Fruit fly (Drosophila melanogaster) whole organism, embryonic: ENCODE measurements around the gene Lcp65Ae.

Experiments used
- Abd-B ChIP-seq: fragments of 200-800 bp; sonication (Bioruptor generic); optimal IDR thresholded peaks from 2 replicates; lab custom pipeline; 2018; ENCODE audit warnings: missing biosample characterization, mild to moderate bottlenecking, missing genetic modification characterization, moderate library complexity
- Aef1 ChIP-seq: fragments of 200-800 bp; sonication (Bioruptor generic); IDR thresholded peaks from 3 replicates; pipeline ENCODE4 v1.3.6; 2022; ENCODE audit warnings: missing biosample characterization, missing genetic modification characterization
- Atf3 ChIP-seq: fragments of 200-800 bp; sonication (Bioruptor generic); optimal IDR thresholded peaks from 3 replicates; lab custom pipeline; 2016; ENCODE audit warnings: missing biosample characterization, missing genetic modification characterization
- BEAF-32 ChIP-seq: fragments of 200-800 bp; sonication (Bioruptor generic); optimal IDR thresholded peaks from 3 replicates; lab custom pipeline; 2017; ENCODE audit warnings: missing biosample characterization, missing genetic modification characterization, mild to moderate bottlenecking, moderate library complexity, missing genetic modification reagents
- Blimp-1 ChIP-seq: fragments of 200-800 bp; sonication (Bioruptor generic); optimal IDR thresholded peaks from 3 replicates; lab custom pipeline; 2018; ENCODE audit warnings: missing biosample characterization, missing genetic modification characterization, mild to moderate bottlenecking, moderate library complexity, missing genetic modification reagents
- CG10209 ChIP-seq: fragments of 200-800 bp; sonication (Bioruptor generic); optimal IDR thresholded peaks from 3 replicates; lab custom pipeline; 2017; ENCODE audit warnings: missing biosample characterization, mild to moderate bottlenecking, missing genetic modification characterization, missing genetic modification reagents
- CG10543 ChIP-seq: fragments of 200-800 bp; sonication (Bioruptor generic); optimal IDR thresholded peaks from 3 replicates; lab custom pipeline; 2017; ENCODE audit warnings: missing biosample characterization, mild to moderate bottlenecking, missing genetic modification characterization, moderate library complexity
- CG10979 ChIP-seq: fragments of 200-800 bp; sonication (Bioruptor generic); optimal IDR thresholded peaks from 2 replicates; lab custom pipeline; 2018; ENCODE audit warnings: missing biosample characterization, mild to moderate bottlenecking, missing genetic modification characterization, moderate library complexity
- CG11560 ChIP-seq: fragments of 200-800 bp; sonication (Bioruptor generic); IDR thresholded peaks from 3 replicates; pipeline ENCODE4 v1.3.6; 2022; ENCODE audit warnings: missing biosample characterization, missing genetic modification characterization
- CG11695 ChIP-seq: fragments of 200-800 bp; sonication (Bioruptor generic); IDR thresholded peaks from 3 replicates; pipeline ENCODE4 v1.3.6; 2022; ENCODE audit warnings: missing biosample characterization, missing genetic modification characterization
- CG11723 ChIP-seq: fragments of 200-800 bp; sonication (Bioruptor generic); optimal IDR thresholded peaks from 2 replicates; lab custom pipeline; 2017; ENCODE audit warnings: missing biosample characterization, mild to moderate bottlenecking, missing genetic modification characterization
- CG12391 ChIP-seq: fragments of 200-800 bp; sonication (Bioruptor generic); optimal IDR thresholded peaks from 3 replicates; lab custom pipeline; 2018; ENCODE audit warnings: missing biosample characterization, mild to moderate bottlenecking, missing genetic modification characterization, moderate library complexity
- CG12769 ChIP-seq: fragments of 200-800 bp; sonication (Bioruptor generic); optimal IDR thresholded peaks from 2 replicates; lab custom pipeline; 2019; ENCODE audit warnings: missing biosample characterization, mild to moderate bottlenecking, missing genetic modification characterization, moderate library complexity
- CG13296 ChIP-seq: fragments of 200-800 bp; sonication (Bioruptor generic); optimal IDR thresholded peaks from 3 replicates; lab custom pipeline; 2018; ENCODE audit warnings: missing biosample characterization, mild to moderate bottlenecking, missing genetic modification characterization
- CG14441 ChIP-seq: fragments of 200-800 bp; sonication (Bioruptor generic); IDR thresholded peaks from 2 replicates; pipeline ENCODE4 v1.3.6; 2022; ENCODE audit warnings: missing biosample characterization, missing genetic modification characterization
- CG15011 ChIP-seq: fragments of 200-800 bp; sonication (Bioruptor generic); optimal IDR thresholded peaks from 3 replicates; lab custom pipeline; 2018; ENCODE audit warnings: missing biosample characterization, mild to moderate bottlenecking, missing genetic modification characterization
- CG16779 ChIP-seq: fragments of 200-800 bp; sonication (Bioruptor generic); IDR thresholded peaks from 2 replicates; pipeline ENCODE4 v1.3.6; 2022; ENCODE audit warnings: missing biosample characterization, missing genetic modification characterization
- CG2712 ChIP-seq: fragments of 200-800 bp; optimal IDR thresholded peaks from 3 replicates; lab custom pipeline; 2019; ENCODE audit warnings: missing biosample characterization, mild to moderate bottlenecking, missing genetic modification characterization, moderate library complexity
- CG2889 ChIP-seq: fragments of 200-800 bp; sonication (Bioruptor generic); IDR thresholded peaks from 3 replicates; pipeline ENCODE4 v1.3.6; 2022; ENCODE audit warnings: missing biosample characterization, missing genetic modification characterization
- CG30020 ChIP-seq: fragments of 200-800 bp; optimal IDR thresholded peaks from 2 replicates; lab custom pipeline; 2019; ENCODE audit warnings: missing biosample characterization, mild to moderate bottlenecking, missing genetic modification characterization, moderate library complexity
- CG30403 ChIP-seq: fragments of 200-800 bp; sonication (Bioruptor generic); optimal IDR thresholded peaks from 3 replicates; lab custom pipeline; 2016; ENCODE audit warnings: missing biosample characterization, missing genetic modification characterization
- CG3995 ChIP-seq: fragments of 200-800 bp; sonication (Bioruptor generic); optimal IDR thresholded peaks from 3 replicates; lab custom pipeline; 2016; ENCODE audit warnings: missing biosample characterization, missing genetic modification characterization
- CG43689 ChIP-seq: fragments of 200-800 bp; sonication (Bioruptor generic); IDR thresholded peaks from 2 replicates; pipeline ENCODE4 v1.3.6; 2022; ENCODE audit warnings: missing biosample characterization, missing genetic modification characterization
- CG6791 ChIP-seq: fragments of 200-800 bp; sonication (Bioruptor generic); IDR thresholded peaks from 3 replicates; pipeline ENCODE4 v1.3.6; 2022; ENCODE audit warnings: missing biosample characterization, missing genetic modification characterization; ENCODE audit not compliant: partially characterized antibody
- CG7556 ChIP-seq: fragments of 200-800 bp; sonication (Bioruptor generic); optimal IDR thresholded peaks from 2 replicates; lab custom pipeline; 2017; ENCODE audit warnings: missing biosample characterization, mild to moderate bottlenecking, missing genetic modification characterization
- CG8089 ChIP-seq: fragments of 200-800 bp; sonication (Bioruptor generic); optimal IDR thresholded peaks from 3 replicates; lab custom pipeline; 2016; ENCODE audit warnings: missing biosample characterization, missing genetic modification characterization
- CG8359 ChIP-seq: fragments of 200-800 bp; sonication (Bioruptor generic); optimal IDR thresholded peaks from 2 replicates; lab custom pipeline; 2017; ENCODE audit warnings: missing biosample characterization, mild to moderate bottlenecking, missing genetic modification characterization, borderline replicate concordance
- CG9817 ChIP-seq: fragments of 200-800 bp; sonication (Bioruptor generic); optimal IDR thresholded peaks from 2 replicates; lab custom pipeline; 2018; ENCODE audit warnings: missing biosample characterization, mild to moderate bottlenecking, missing genetic modification characterization, moderate library complexity
- CTCF ChIP-seq: fragments of 200-800 bp; sonication (Bioruptor generic); optimal IDR thresholded peaks from 2 replicates; lab custom pipeline; 2017; ENCODE audit warnings: missing biosample characterization, mild to moderate bottlenecking, missing genetic modification characterization, moderate library complexity
- Deaf1 ChIP-seq: fragments of 200-800 bp; optimal IDR thresholded peaks from 3 replicates; lab custom pipeline; 2019; ENCODE audit warnings: missing biosample characterization, mild to moderate bottlenecking, missing genetic modification characterization, moderate library complexity
- Dfd ChIP-seq, 2 experiments: fragments of >200 bp; optimal IDR thresholded peaks; 2 replicates each; lab custom pipeline; 2017; ENCODE audit warnings: missing biosample characterization in 2 of 2, missing genetic modification characterization in 2 of 2
- Hr51 ChIP-seq, 2 experiments: fragments of 200-800 bp; sonication (Bioruptor generic); optimal IDR thresholded peaks; 2 replicates in 1 of 2; 3 replicates in 1 of 2; lab custom pipeline; 2016 to 2018; ENCODE audit warnings: missing biosample characterization in 2 of 2, missing genetic modification characterization in 2 of 2, mild to moderate bottlenecking in 1 of 2, moderate library complexity in 1 of 2
- Mes4 ChIP-seq: fragments of 200-800 bp; sonication (Bioruptor generic); optimal IDR thresholded peaks from 2 replicates; lab custom pipeline; 2016; ENCODE audit warnings: missing biosample characterization, missing genetic modification characterization
- Sox102F ChIP-seq: fragments of 200-800 bp; sonication (Bioruptor generic); optimal IDR thresholded peaks from 2 replicates; lab custom pipeline; 2018; ENCODE audit warnings: missing biosample characterization, mild to moderate bottlenecking, missing genetic modification characterization, moderate library complexity
- abd-A ChIP-seq: fragments of 200-800 bp; sonication (Bioruptor generic); optimal IDR thresholded peaks from 3 replicates; lab custom pipeline; 2019; ENCODE audit warnings: missing biosample characterization, mild to moderate bottlenecking, missing genetic modification characterization, moderate library complexity
- aop ChIP-seq: fragments of 200-800 bp; sonication (Bioruptor generic); IDR thresholded peaks from 2 replicates; pipeline ENCODE4 v1.3.6; 2022; ENCODE audit warnings: missing biosample characterization, missing genetic modification characterization
- ase ChIP-seq: fragments of 200-800 bp; sonication (Bioruptor generic); IDR thresholded peaks from 3 replicates; pipeline ENCODE4 v1.3.6; 2022; ENCODE audit warnings: missing biosample characterization, missing genetic modification characterization
- dpn ChIP-seq, 2 experiments: fragments of 200-800 bp; sonication (Bioruptor generic); optimal IDR thresholded peaks; 3 replicates each; lab custom pipeline; 2016; ENCODE audit warnings: missing biosample characterization in 2 of 2, missing genetic modification characterization in 2 of 2
- gfzf ChIP-seq: fragments of 200-800 bp; sonication (Bioruptor generic); optimal IDR thresholded peaks from 2 replicates; lab custom pipeline; 2016; ENCODE audit warnings: missing biosample characterization, mild to moderate bottlenecking, missing genetic modification characterization, moderate library complexity
- mirr ChIP-seq: fragments of 200-800 bp; sonication (Bioruptor generic); optimal IDR thresholded peaks from 3 replicates; lab custom pipeline; 2018; ENCODE audit warnings: missing biosample characterization, mild to moderate bottlenecking, missing genetic modification characterization
- pros ChIP-seq: fragments of 200-800 bp; sonication (Bioruptor generic); optimal IDR thresholded peaks from 3 replicates; lab custom pipeline; 2019; ENCODE audit warnings: missing biosample characterization, mild to moderate bottlenecking, missing genetic modification characterization, moderate library complexity
- repo ChIP-seq: fragments of 200-800 bp; sonication (Bioruptor generic); optimal IDR thresholded peaks from 2 replicates; lab custom pipeline; 2016; ENCODE audit warnings: missing biosample characterization, missing genetic modification characterization
- salm ChIP-seq: fragments of 200-800 bp; sonication (Bioruptor generic); optimal IDR thresholded peaks from 2 replicates; lab custom pipeline; 2018; ENCODE audit warnings: missing biosample characterization, mild to moderate bottlenecking, missing genetic modification characterization
- sd ChIP-seq: fragments of 200-800 bp; sonication (Bioruptor generic); optimal IDR thresholded peaks from 3 replicates; lab custom pipeline; 2018; ENCODE audit warnings: missing biosample characterization, mild to moderate bottlenecking, missing genetic modification characterization, moderate library complexity
- seq ChIP-seq: fragments of 200-800 bp; sonication (Bioruptor generic); IDR thresholded peaks from 2 replicates; pipeline ENCODE4 v1.3.6; 2022; ENCODE audit warnings: missing biosample characterization, missing genetic modification characterization
- sqz ChIP-seq: fragments of 200-800 bp; sonication (Bioruptor generic); optimal IDR thresholded peaks from 3 replicates; lab custom pipeline; 2018; ENCODE audit warnings: missing biosample characterization, mild to moderate bottlenecking, missing genetic modification characterization
- unpg ChIP-seq: fragments of 200-800 bp; sonication (Bioruptor generic); optimal IDR thresholded peaks from 3 replicates; lab custom pipeline; 2018; ENCODE audit warnings: missing biosample characterization, mild to moderate bottlenecking, missing genetic modification characterization, moderate library complexity
- vvl ChIP-seq: fragments of 200-800 bp; sonication (Bioruptor generic); IDR thresholded peaks from 2 replicates; pipeline ENCODE4 v1.3.6; 2022; ENCODE audit warnings: missing biosample characterization, missing genetic modification characterization
- z ChIP-seq: fragments of 200-800 bp; sonication (Bioruptor generic); IDR thresholded peaks from 3 replicates; pipeline ENCODE4 v1.3.6; 2022; ENCODE audit warnings: missing biosample characterization, missing genetic modification characterization

Lcp65Ae gene

DNA sequence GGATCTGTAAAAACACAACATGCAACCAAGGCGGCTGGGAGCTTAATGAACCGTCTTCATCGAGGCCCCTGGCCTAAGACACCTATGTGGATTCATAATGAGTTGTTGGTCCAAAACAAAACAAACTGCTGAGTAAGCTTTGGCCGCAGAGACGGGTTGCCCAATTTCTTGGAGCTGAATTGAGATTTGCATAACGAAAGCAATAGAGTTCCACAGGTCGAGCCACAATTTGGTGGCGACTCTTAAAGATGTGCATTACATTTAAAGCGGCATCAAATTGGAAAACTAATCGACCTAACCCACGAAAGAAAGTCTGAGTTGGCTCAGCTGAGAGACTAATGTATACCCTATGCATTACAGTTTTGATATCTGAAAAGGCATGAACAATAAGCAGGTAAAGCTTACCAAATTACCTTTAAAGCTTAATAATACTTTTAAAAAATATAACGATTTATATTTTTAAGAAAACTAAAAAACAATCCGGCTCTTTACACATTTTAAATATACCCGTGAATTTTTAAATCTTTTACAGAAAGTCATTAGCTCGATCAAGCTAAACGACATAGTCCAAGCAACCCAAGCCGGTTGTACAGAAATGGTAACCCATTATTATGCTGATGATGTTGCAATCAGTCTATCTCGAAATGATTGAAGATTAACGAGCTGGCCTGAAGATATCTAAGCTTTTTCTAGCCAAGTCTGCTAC is 19.6 kb upstream of the Lcp65Ae start, which contains the start of gene CG13297 (continued):
- TF ChIP-seq CG8089 (GFP tag; lab: Kevin White, UChicago) (no peak), mirr (GFP tag; lab: Kevin White, UChicago) (no peak), BEAF-32 (GFP tag; lab: Kevin White, UChicago) (no peak), Abd-B (GFP tag; lab: Kevin White, UChicago) (peak; percentile 53), CG6791 (GFP tag; lab: Robert Waterston, UW) (no peak), CG30403 (GFP tag; lab: Kevin White, UChicago) (peak; percentile 56), repo (GFP tag; lab: Kevin White, UChicago) (no peak), gfzf (GFP tag; lab: Kevin White, UChicago) (no peak), Atf3 (GFP tag; lab: Kevin White, UChicago) (no peak), Blimp-1 (GFP tag; lab: Kevin White, UChicago) (peak; percentile 54), seq (GFP tag; lab: Robert Waterston, UW) (no peak), aop (GFP tag; lab: Robert Waterston, UW) (no peak), CG30020 (tag; lab: Kevin White, UChicago) (no peak), CG16779 (GFP tag; lab: Robert Waterston, UW) (no peak), CG7556 (peak; percentile 55), unpg (GFP tag; lab: Kevin White, UChicago) (peak; percentile 54), CG43689 (GFP tag; lab: Robert Waterston, UW) (no peak), CG11723 (GFP tag; lab: Kevin White, UChicago) (peak; percentile 25), Dfd (GFP tag; optimal IDR thresholded peaks at IDR 0.05; lab: Kevin White, UChicago) (no peak), CG12391 (tag; lab: Kevin White, UChicago) (peak; percentile 44), CG2712 (tag; lab: Kevin White, UChicago) (peak; percentile 78), CG15011 (GFP tag; lab: Kevin White, UChicago) (no peak), CG11695 (peak; percentile 76), CG10543 (GFP tag; lab: Kevin White, UChicago) (no peak), dpn (GFP tag; optimal IDR thresholded peaks at IDR 0.05; lab: Kevin White, UChicago) (peak in 1 of 2 experiments; percentile 10), CG8359 (GFP tag; lab: Kevin White, UChicago) (no peak), CG10979 (tag; lab: Kevin White, UChicago) (peak; percentile 56), CG9817 (peak; percentile 38), salm (tag; lab: Kevin White, UChicago) (peak; percentile 18), CG3995 (GFP tag; lab: Kevin White, UChicago) (no peak), Mes4 (GFP tag; lab: Kevin White, UChicago) (no peak), CG11560 (tag; lab: Robert Waterston, UW) (no peak), ase (GFP tag; lab: Robert Waterston, UW) (peak; percentile 54; the same call in 1 of the 3 replicates), Aef1 (GFP tag; lab: Robert Waterston, UW) (peak; percentile 48; the same call in 2 of the 3 replicates), CTCF (no peak), CG13296 (GFP tag; lab: Kevin White, UChicago) (peak; percentile 85)

dm6 chr3L:6154951-6155394 is 17.1 kb upstream of the Lcp65Ae start:
- no peak for TF ChIP-seq CG2889
- TF ChIP-seq CG10209 (GFP tag; lab: Kevin White, UChicago), result peak; percentile 48
- peak; percentile 74 for TF ChIP-seq CG12769
- TF ChIP-seq Deaf1, result peak; percentile 63
- TF ChIP-seq CG14441 (GFP tag; lab: Robert Waterston, UW), result no peak
- TF ChIP-seq z (GFP tag; lab: Robert Waterston, UW), result peak; percentile 67; the same call in 2 of the 3 replicates
- TF ChIP-seq vvl (GFP tag; lab: Robert Waterston, UW), result 0 out of 2 replicates have a peak, but pooled peaks have one; percentile 59
- no peak for TF ChIP-seq Sox102F (GFP tag; lab: Kevin White, UChicago)
- TF ChIP-seq sqz, result peak; percentile 33
- no peak for TF ChIP-seq Hr51 (GFP tag; optimal IDR thresholded peaks at IDR 0.05; lab: Kevin White, UChicago)
- TF ChIP-seq pros (GFP tag; lab: Kevin White, UChicago), result peak; percentile 99
- peak; percentile 71 for TF ChIP-seq abd-A (tag; lab: Kevin White, UChicago)
- peak; percentile 82 for TF ChIP-seq sd (tag; lab: Kevin White, UChicago)
- peak; percentile 86 for TF ChIP-seq Blimp-1 (GFP tag; lab: Kevin White, UChicago)
